Worm (Caenorhabditis elegans): ENCODE results near the gene ocr-2.
A peak's percentile ranks its signal among the peaks of the same experiment; 100 is the strongest.

ocr-2 gene

ce11 chrIV:8170264-8170663, 49.6 kb downstream of the ocr-2 start (continued):
- TF ChIP-seq zag-1 (tag; optimal IDR thresholded peaks at IDR 0.05) = no peak
- peak; percentile 19 for TF ChIP-seq nhr-20 (tag; optimal IDR thresholded peaks at IDR 0.05)
- peak; percentile 10 for TF ChIP-seq skn-1 (tag; optimal IDR thresholded peaks at IDR 0.05)
- TF ChIP-seq tlp-1 (tag; optimal IDR thresholded peaks at IDR 0.05) = no peak
- no peak for TF ChIP-seq unc-30 (tag; optimal IDR thresholded peaks at IDR 0.05)
- no peak for TF ChIP-seq C34B4.2 (tag; optimal IDR thresholded peaks at IDR 0.05)
- TF ChIP-seq ama-1 (optimal IDR thresholded peaks at IDR 0.05) = no peak
- no peak for TF ChIP-seq sox-4 (tag; optimal IDR thresholded peaks at IDR 0.05)
- TF ChIP-seq unc-130 (tag; optimal IDR thresholded peaks at IDR 0.05) = no peak
- TF ChIP-seq elt-3 (tag; optimal IDR thresholded peaks at IDR 0.05) = peak in 2 of 6 experiments; percentile 11 to 48
- no peak for TF ChIP-seq hlh-17 (GFP tag; optimal IDR thresholded peaks at IDR 0.05; ENCODE audit: borderline replicate concordance)
- TF ChIP-seq unc-98 (GFP tag; IDR thresholded peaks at IDR 0.05) = no peak
- TF ChIP-seq efl-1 (optimal IDR thresholded peaks at IDR 0.05) = no peak
- peak in 1 of 2 experiments; percentile 50 for TF ChIP-seq efl-1 (GFP tag; optimal IDR thresholded peaks at IDR 0.05 in 1 of 2)
- no peak for TF ChIP-seq isw-1 (GFP tag; IDR thresholded peaks at IDR 0.05)
- no peak for TF ChIP-seq elt-2 (tag; optimal IDR thresholded peaks at IDR 0.05)
- TF ChIP-seq nhr-76 (tag; optimal IDR thresholded peaks at IDR 0.05) = no peak
- TF ChIP-seq lin-15B (tag; optimal IDR thresholded peaks at IDR 0.05) = no peak
- peak; percentile 50 for TF ChIP-seq nhr-77 (tag; optimal IDR thresholded peaks at IDR 0.05)
- TF ChIP-seq lsy-2 (tag; optimal IDR thresholded peaks at IDR 0.05) = peak in 1 of 2 experiments; percentile 14
- peak; percentile 31 for TF ChIP-seq mep-1 (tag; optimal IDR thresholded peaks at IDR 0.05)
- peak; percentile 36 for TF ChIP-seq snu-23 (GFP tag; optimal IDR thresholded peaks at IDR 0.05)
- no peak for TF ChIP-seq alr-1 (tag; optimal IDR thresholded peaks at IDR 0.05; ENCODE audit: borderline replicate concordance)
- no peak for TF ChIP-seq tbx-2 (tag; optimal IDR thresholded peaks at IDR 0.05)
- TF ChIP-seq unc-62 (GFP tag; optimal IDR thresholded peaks at IDR 0.05) = no peak

- TF ChIP-seq dpl-1 (GFP tag; optimal IDR thresholded peaks at IDR 0.05) (no peak), hpl-2 (GFP tag; optimal IDR thresholded peaks at IDR 0.05) (no peak), mef-2 (tag; optimal IDR thresholded peaks at IDR 0.05) (no peak), rnt-1 (tag; optimal IDR thresholded peaks at IDR 0.05) (no peak), nhr-237 (tag; optimal IDR thresholded peaks at IDR 0.05) (no peak), mdl-1 (tag; optimal IDR thresholded peaks at IDR 0.05) (no peak), ceh-82 (tag; optimal IDR thresholded peaks at IDR 0.05) (no peak), fkh-8 (tag; optimal IDR thresholded peaks at IDR 0.05) (no peak), F16B12.6 (tag; optimal IDR thresholded peaks at IDR 0.05) (no peak), ztf-11 (tag; optimal IDR thresholded peaks at IDR 0.05) (no peak), tlp-1 (tag; optimal IDR thresholded peaks at IDR 0.05) (no peak), lin-13 (GFP tag; optimal IDR thresholded peaks at IDR 0.05) (no peak), aha-1 (tag; optimal IDR thresholded peaks at IDR 0.05) (no peak), vab-15 (tag; optimal IDR thresholded peaks at IDR 0.05) (no peak), zip-4 (GFP tag; optimal IDR thresholded peaks at IDR 0.05) (no peak), mep-1 (tag; optimal IDR thresholded peaks at IDR 0.05) (no peak), nhr-85 (tag) (no peak), elt-2 (tag; optimal IDR thresholded peaks at IDR 0.05) (no peak)
Measured at ce11 chrIV:8169674-8170073, 50.2 kb downstream of the ocr-2 start, which contains the start of gene C07G1.15. C07G1.15 (plus strand) TSS chrIV:8169974.

- peak; percentile 25 for TF ChIP-seq elt-2 (tag; optimal IDR thresholded peaks at IDR 0.05)
- no peak for TF ChIP-seq isw-1 (GFP tag; IDR thresholded peaks at IDR 0.05)
Measured at ce11 chrIV:8168660-8169059, 51.2 kb downstream of the ocr-2 start, which contains the start of gene clec-52. clec-52 (minus strand) TSS chrIV:8168760.

- no peak for TF ChIP-seq unc-86 (tag; optimal IDR thresholded peaks at IDR 0.05)
- TF ChIP-seq snu-23 (GFP tag; optimal IDR thresholded peaks at IDR 0.05) = no peak
- no peak for TF ChIP-seq ceh-82 (tag; optimal IDR thresholded peaks at IDR 0.05)
- no peak for TF ChIP-seq lir-3 (tag; optimal IDR thresholded peaks at IDR 0.05; ENCODE audit: poor library complexity)
- TF ChIP-seq dpl-1 (GFP tag; optimal IDR thresholded peaks at IDR 0.05) = no peak
- TF ChIP-seq ceh-8 (GFP tag; optimal IDR thresholded peaks at IDR 0.05) = no peak
Measured at ce11 chrIV:8165950-8166349, 53.9 kb downstream of the ocr-2 start, which contains the start of gene B0218.7. B0218.7 (minus strand) TSS chrIV:8166050.
